Fruit fly (Drosophila melanogaster): ENCODE results near the gene js.

The js gene

DNA sequence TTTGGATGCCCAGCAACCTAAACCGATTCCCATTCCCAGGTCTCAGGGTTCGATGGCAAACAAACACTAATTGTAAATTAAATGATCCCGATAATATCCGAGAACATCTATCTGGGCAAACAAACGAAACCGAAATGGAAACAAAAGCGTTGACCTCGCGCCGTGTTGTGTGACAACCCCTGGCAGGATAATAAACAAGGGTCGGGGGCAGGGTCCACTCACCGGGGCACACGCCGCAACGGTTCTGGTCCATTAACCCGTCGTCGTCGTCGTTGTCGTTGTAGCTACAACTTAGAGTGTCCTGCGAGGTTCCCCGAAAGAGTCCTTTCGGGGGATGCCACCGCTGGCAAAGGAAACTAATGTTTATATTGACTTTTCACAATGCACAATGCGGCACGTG is 21.0 kb upstream of the js start:
- no peak for TF ChIP-seq CG15336 (GFP tag; IDR thresholded peaks at IDR 0.05)
- no peak for TF ChIP-seq Eip78C (GFP tag)
- TF ChIP-seq CG11762 (GFP tag; optimal IDR thresholded peaks at IDR 0.05; ENCODE audit: insufficient read depth), result no peak
- TF ChIP-seq Ets21C (GFP tag; optimal IDR thresholded peaks at IDR 0.05), result no peak
- TF ChIP-seq net (GFP tag; optimal IDR thresholded peaks at IDR 0.05), result no peak
- TF ChIP-seq CG6808 (GFP tag; optimal IDR thresholded peaks at IDR 0.05), result no peak
- TF ChIP-seq eg (GFP tag; IDR thresholded peaks at IDR 0.05), result no peak
- no peak for TF ChIP-seq Smox (GFP tag; optimal IDR thresholded peaks at IDR 0.05)
- no peak for TF ChIP-seq CG10631 (GFP tag; optimal IDR thresholded peaks at IDR 0.05)
- TF ChIP-seq svp (GFP tag), result no peak

DNA sequence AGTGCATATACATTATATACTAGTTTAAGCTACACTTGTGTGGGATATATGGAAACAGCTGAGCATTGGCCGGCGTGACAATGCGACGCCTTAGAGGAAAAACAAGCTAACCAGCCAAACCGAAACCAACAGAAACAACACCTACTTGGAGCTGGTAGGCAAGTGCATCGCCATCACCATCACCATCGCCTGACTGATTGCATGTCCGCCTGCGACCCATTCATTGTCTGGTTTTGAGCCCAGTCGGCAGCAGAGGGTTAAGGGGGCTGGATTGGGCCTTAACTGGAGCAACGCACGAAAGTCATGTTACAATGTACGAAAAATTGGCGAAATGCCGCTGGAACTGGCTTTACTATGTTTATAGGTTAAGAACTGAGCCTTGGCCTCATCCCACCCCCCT is 18.9 kb upstream of the js start:
- TF ChIP-seq Eip75B (GFP tag; optimal IDR thresholded peaks at IDR 0.05) (no peak), ss (GFP tag; optimal IDR thresholded peaks at IDR 0.05) (peak; percentile 17 to 94), CG11902 (GFP tag; optimal IDR thresholded peaks at IDR 0.05) (no peak), dsx (GFP tag; optimal IDR thresholded peaks at IDR 0.05; ENCODE audit: poor library complexity, severe bottlenecking) (peak; percentile 17)

DNA sequence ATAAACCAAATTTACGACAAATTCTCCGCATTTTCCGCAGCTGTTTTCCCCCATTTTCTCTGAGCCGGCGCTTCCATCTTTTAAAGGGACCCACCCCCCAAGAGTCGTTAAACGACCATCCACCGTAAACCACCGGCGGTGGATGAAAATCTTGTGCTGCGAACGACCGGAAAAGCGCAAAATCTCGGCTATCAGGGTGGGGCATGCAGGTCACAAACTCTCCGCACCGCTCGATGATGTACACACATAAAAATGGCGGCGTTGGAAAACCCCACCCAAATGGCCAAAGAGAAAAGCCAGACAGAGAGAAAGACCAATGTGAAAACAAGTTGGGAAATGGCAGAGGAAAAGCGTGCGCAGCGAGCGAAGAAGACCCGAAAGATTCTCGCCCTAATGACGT is 17.5 kb upstream of the js start:
- TF ChIP-seq Eip93F (GFP tag; optimal IDR thresholded peaks at IDR 0.05), result no peak
- TF ChIP-seq Sox14 (GFP tag; optimal IDR thresholded peaks at IDR 0.05), result no peak
- TF ChIP-seq CG7368 (GFP tag; optimal IDR thresholded peaks at IDR 0.05), result no peak
- no peak for TF ChIP-seq Eip75B (GFP tag; optimal IDR thresholded peaks at IDR 0.05)
- no peak for TF ChIP-seq net (GFP tag; optimal IDR thresholded peaks at IDR 0.05)
- no peak for TF ChIP-seq fkh (GFP tag; optimal IDR thresholded peaks at IDR 0.05)
- no peak for TF ChIP-seq Gug (GFP tag; IDR thresholded peaks at IDR 0.05)
- no peak for TF ChIP-seq CG11762 (GFP tag; optimal IDR thresholded peaks at IDR 0.05; ENCODE audit: insufficient read depth)

DNA sequence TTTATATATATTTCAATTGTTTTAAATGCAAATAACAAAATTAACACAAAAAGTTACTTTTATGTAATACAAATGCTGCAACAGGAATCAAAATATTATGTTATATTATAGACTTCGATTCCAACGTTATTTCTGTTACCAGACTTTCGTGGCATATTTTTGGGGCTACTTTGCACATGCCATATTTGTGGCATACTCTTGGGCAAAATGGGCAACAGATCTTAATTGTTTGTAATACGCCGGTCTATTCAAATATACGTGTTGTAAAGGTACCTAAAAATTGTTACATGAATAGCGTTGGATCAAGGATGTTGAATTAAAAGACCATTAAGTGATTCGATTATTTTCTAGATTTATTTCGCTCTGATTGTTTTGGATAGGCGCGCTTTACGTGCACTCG is 6.0 kb upstream of the js start:
- TF ChIP-seq Met (GFP tag; optimal IDR thresholded peaks at IDR 0.05) (no peak), svp (GFP tag) (peak; percentile 26), achi (GFP tag; optimal IDR thresholded peaks at IDR 0.05) (no peak)

DNA sequence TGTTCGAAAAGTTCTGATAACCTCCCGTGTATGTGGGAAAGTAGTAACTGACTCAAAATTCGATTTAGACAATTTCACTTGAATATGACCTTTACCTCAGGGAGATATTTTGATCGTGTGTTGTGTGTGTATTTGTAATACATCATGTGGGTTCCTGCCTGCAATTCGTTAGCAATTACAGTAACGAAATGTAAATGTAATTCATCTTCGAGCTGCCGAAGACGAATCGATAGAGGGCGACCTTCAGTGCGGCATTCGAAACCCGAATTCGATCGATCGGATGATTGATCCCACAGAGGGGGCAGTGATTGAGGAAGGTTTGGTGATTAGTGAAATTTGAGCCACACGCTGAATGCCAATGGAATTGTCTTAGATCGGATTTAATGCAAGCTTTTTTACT is 2.3 kb upstream of the js start, which contains the start of gene CG10317:
Gene CG10317, minus strand, starts transcription at position 101 of the 400 bp plus-strand sequence.
- TF ChIP-seq Ets21C (GFP tag; optimal IDR thresholded peaks at IDR 0.05) (no peak), CG11902 (GFP tag; optimal IDR thresholded peaks at IDR 0.05) (no peak), dac (GFP tag; optimal IDR thresholded peaks at IDR 0.05) (no peak)

DNA sequence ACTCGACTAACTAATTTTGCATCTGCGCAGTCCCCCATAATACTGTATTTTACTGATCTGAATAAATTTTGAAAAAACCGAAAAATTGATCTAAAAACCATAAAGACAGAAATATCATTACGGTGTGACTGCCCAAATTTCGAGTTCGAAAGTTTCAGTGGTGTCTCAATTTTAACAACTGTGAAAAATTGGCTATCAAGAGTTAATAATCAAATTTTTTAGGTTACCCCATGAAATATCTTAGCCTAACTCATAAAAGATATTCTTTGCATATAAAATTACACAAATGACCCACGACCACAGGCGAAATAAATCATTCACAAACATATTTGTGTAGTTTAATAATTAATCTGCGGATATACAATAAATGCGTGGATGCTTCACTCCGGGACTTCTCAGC is 8.1 kb downstream of the js start, which contains the start of gene CG42446:
Gene CG42446, minus strand, starts transcription at position 101 of the 400 bp plus-strand sequence.
- TF ChIP-seq Eip93F (GFP tag; optimal IDR thresholded peaks at IDR 0.05) (no peak), Hr4 (GFP tag; optimal IDR thresholded peaks at IDR 0.05) (no peak), lz (GFP tag; optimal IDR thresholded peaks at IDR 0.05) (no peak), CG3919 (GFP tag; optimal IDR thresholded peaks at IDR 0.05) (no peak), CG7368 (GFP tag; optimal IDR thresholded peaks at IDR 0.05) (no peak), CG9139 (GFP tag; optimal IDR thresholded peaks at IDR 0.05) (no peak)

DNA sequence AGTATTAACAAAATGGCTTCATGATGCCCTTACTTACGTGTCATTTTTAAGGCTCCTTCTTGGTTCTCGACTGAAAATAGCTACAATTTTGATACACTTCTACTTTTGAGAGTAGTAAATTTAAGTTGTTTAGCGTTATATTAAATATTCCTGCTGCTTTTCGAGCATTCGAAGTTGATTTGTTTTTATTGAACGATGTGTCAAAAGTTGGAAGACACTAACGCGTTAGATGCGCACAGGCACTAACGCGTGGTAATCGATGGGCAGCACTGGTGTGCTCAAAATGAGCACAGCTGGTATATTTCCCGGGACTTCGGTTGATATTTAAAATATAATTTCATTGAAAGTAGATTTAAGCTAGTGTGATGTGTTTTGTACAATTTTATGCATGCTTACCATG is 9.0 kb downstream of the js start, which contains the start of gene CG17931:
Gene CG17931, minus strand, starts transcription at position 369 of the 400 bp plus-strand sequence.
- TF ChIP-seq CG3919 (GFP tag; optimal IDR thresholded peaks at IDR 0.05), result no peak
- TF ChIP-seq Met (GFP tag; optimal IDR thresholded peaks at IDR 0.05), result no peak
- TF ChIP-seq svp (GFP tag), result no peak
- peak; percentile 98 for TF ChIP-seq achi (GFP tag; optimal IDR thresholded peaks at IDR 0.05)
- peak; percentile 74 for TF ChIP-seq dsx (GFP tag; optimal IDR thresholded peaks at IDR 0.05; ENCODE audit: poor library complexity, severe bottlenecking)
- TF ChIP-seq CG6808 (GFP tag; optimal IDR thresholded peaks at IDR 0.05), result peak; percentile 100
- TF ChIP-seq Sox15 (GFP tag; optimal IDR thresholded peaks at IDR 0.05), result no peak
- no peak for TF ChIP-seq dac (GFP tag; optimal IDR thresholded peaks at IDR 0.05)
- no peak for TF ChIP-seq fd85E (GFP tag; optimal IDR thresholded peaks at IDR 0.05)

Data from whole organism, prepupa.